Worm (Caenorhabditis elegans) whole organism, L1 larva: ENCODE measurements around the gene C02B8.12.

Experiments used
- C16A3.4 ChIP-seq: fragments of 150-350 bp; optimal IDR thresholded peaks from 2 replicates; lab custom pipeline; 2014; ENCODE audit warnings: missing biosample characterization, missing genetic modification characterization
- C34B4.2 ChIP-seq: sonication (generic microtip); optimal IDR thresholded peaks from 2 replicates; lab custom pipeline; 2017; ENCODE audit warnings: mild to moderate bottlenecking, missing genetic modification characterization, missing compliant biosample characterization
- F16B12.6 ChIP-seq: fragments of 150-350 bp; optimal IDR thresholded peaks from 2 replicates; lab custom pipeline; 2014; ENCODE audit warnings: missing biosample characterization, missing genetic modification characterization
- alr-1 ChIP-seq: fragments of 200-800 bp; sonication (Bioruptor generic); optimal IDR thresholded peaks from 2 replicates; lab custom pipeline; 2018; ENCODE audit warnings: borderline replicate concordance, mild to moderate bottlenecking, missing genetic modification characterization, missing compliant biosample characterization
- aly-2 ChIP-seq: fragments of 150-350 bp; optimal IDR thresholded peaks from 2 replicates; lab custom pipeline; 2014; ENCODE audit warnings: missing biosample characterization, missing genetic modification characterization
- blmp-1 ChIP-seq: fragments of 150-350 bp; optimal IDR thresholded peaks from 2 replicates; lab custom pipeline; 2014; ENCODE audit warnings: missing biosample characterization, missing genetic modification characterization
- ceh-63 ChIP-seq: fragments of 200-800 bp; sonication (Bioruptor generic); optimal IDR thresholded peaks from 2 replicates; lab custom pipeline; 2018; ENCODE audit warnings: mild to moderate bottlenecking, missing genetic modification characterization, missing compliant biosample characterization
- ceh-88 ChIP-seq: fragments of 200-800 bp; sonication (Bioruptor generic); IDR thresholded peaks from 2 replicates; pipeline ENCODE4 v1.3.6; 2022; ENCODE audit warnings: missing genetic modification characterization, missing compliant biosample characterization
- ces-1 ChIP-seq: fragments of 150-350 bp; optimal IDR thresholded peaks from 2 replicates; lab custom pipeline; 2014; ENCODE audit warnings: missing biosample characterization, missing genetic modification reagents, missing genetic modification characterization
- egl-13 ChIP-seq: sonication (generic microtip); optimal IDR thresholded peaks from 2 replicates; lab custom pipeline; 2016; ENCODE audit warnings: missing genotype, missing genetic modification reagents, missing genetic modification characterization, missing compliant biosample characterization
- egl-27 ChIP-seq, 2 experiments: fragments of 150-350 bp in 1 of 2; sonication (generic microtip); optimal IDR thresholded peaks; 3 replicates each; lab custom pipeline; 2017 to 2018; ENCODE audit warnings: missing biosample characterization in 2 of 2, missing genetic modification characterization in 2 of 2, missing genetic modification reagents in 2 of 2
- elt-2 ChIP-seq: sonication (generic microtip); optimal IDR thresholded peaks from 2 replicates; lab custom pipeline; 2016; ENCODE audit warnings: missing genetic modification characterization, mild to moderate bottlenecking, inconsistent platforms, missing compliant biosample characterization, missing genetic modification reagents
- elt-3 ChIP-seq, 6 experiments: fragments of 150-350 bp in 1 of 6; sonication (generic microtip); optimal IDR thresholded peaks; 2 replicates each; lab custom pipeline; 2017 to 2018; ENCODE audit warnings: missing biosample characterization in 6 of 6, missing genetic modification characterization in 6 of 6, inconsistent platforms in 1 of 6
- ets-5 ChIP-seq: fragments of 200-800 bp; sonication (Bioruptor generic); IDR thresholded peaks from 2 replicates; pipeline ENCODE4 v1.3.6; 2022; ENCODE audit warnings: missing genetic modification characterization, missing compliant biosample characterization
- fkh-10 ChIP-seq: sonication (generic microtip); optimal IDR thresholded peaks from 2 replicates; lab custom pipeline; 2017; ENCODE audit warnings: missing biosample characterization, missing genetic modification reagents, missing genetic modification characterization
- fkh-4 ChIP-seq: sonication (generic microtip); optimal IDR thresholded peaks from 2 replicates; lab custom pipeline; 2016; ENCODE audit warnings: missing compliant biosample characterization, missing genetic modification characterization, borderline replicate concordance
- fos-1 ChIP-seq: fragments of 150-350 bp; optimal IDR thresholded peaks from 2 replicates; lab custom pipeline; 2014; ENCODE audit warnings: missing biosample characterization, missing genetic modification characterization
- hlh-17 ChIP-seq: fragments of 200-800 bp; sonication (Bioruptor generic); optimal IDR thresholded peaks from 2 replicates; lab custom pipeline; 2018; ENCODE audit warnings: missing genetic modification characterization, mild to moderate bottlenecking, missing compliant biosample characterization, moderate library complexity, borderline replicate concordance
- hpl-2 ChIP-seq: fragments of 150-350 bp; optimal IDR thresholded peaks from 2 replicates; lab custom pipeline; 2014; ENCODE audit warnings: missing biosample characterization, missing genetic modification reagents, missing genetic modification characterization
- irx-1 ChIP-seq: sonication (generic microtip); optimal IDR thresholded peaks from 2 replicates; lab custom pipeline; 2016; ENCODE audit warnings: missing genetic modification characterization, missing compliant biosample characterization
- jun-1 ChIP-seq: fragments of 150-350 bp; optimal IDR thresholded peaks from 2 replicates; lab custom pipeline; 2014; ENCODE audit warnings: missing biosample characterization, missing genetic modification reagents, missing genetic modification characterization
- lin-14 ChIP-seq: fragments of 200-800 bp; sonication (Bioruptor generic); optimal IDR thresholded peaks from 2 replicates; lab custom pipeline; 2018; ENCODE audit warnings: mild to moderate bottlenecking, missing genetic modification characterization, moderate library complexity, missing compliant biosample characterization
- lin-15B ChIP-seq: fragments of 150-350 bp; sonication (generic microtip); optimal IDR thresholded peaks from 3 replicates; lab custom pipeline; 2014; ENCODE audit warnings: missing biosample characterization, missing genetic modification characterization
- lin-35 ChIP-seq, 2 experiments: fragments of 150-350 bp; optimal IDR thresholded peaks; 2 replicates each; lab custom pipeline; 2014; ENCODE audit warnings: missing biosample characterization in 2 of 2, missing genetic modification characterization in 2 of 2, missing genetic modification reagents in 2 of 2
- lin-39 ChIP-seq: fragments of 150-350 bp; optimal IDR thresholded peaks from 2 replicates; lab custom pipeline; 2014; ENCODE audit warnings: missing biosample characterization, missing genetic modification reagents, missing genetic modification characterization
- lir-3 ChIP-seq: sonication (generic microtip); optimal IDR thresholded peaks from 2 replicates; lab custom pipeline; 2016; ENCODE audit warnings: mild to moderate bottlenecking, missing genetic modification characterization, moderate library complexity, missing compliant biosample characterization; ENCODE audit not compliant: poor library complexity
- lsy-2 ChIP-seq, 2 experiments: fragments of 150-350 bp; optimal IDR thresholded peaks; 2 replicates each; lab custom pipeline; 2014; ENCODE audit warnings: missing biosample characterization in 2 of 2, missing genetic modification characterization in 2 of 2
- mdl-1 ChIP-seq, 2 experiments: fragments of 150-350 bp; optimal IDR thresholded peaks; 2 replicates each; lab custom pipeline; 2014 to 2017; ENCODE audit warnings: missing biosample characterization in 2 of 2, missing genetic modification characterization in 2 of 2, inconsistent platforms in 1 of 2
- mef-2 ChIP-seq: fragments of 150-350 bp; optimal IDR thresholded peaks from 2 replicates; lab custom pipeline; 2014; ENCODE audit warnings: missing biosample characterization, missing genetic modification characterization
- mep-1 ChIP-seq: fragments of 150-350 bp; optimal IDR thresholded peaks from 2 replicates; lab custom pipeline; 2014; ENCODE audit warnings: missing biosample characterization, missing genetic modification characterization
- nhr-11 ChIP-seq: fragments of 150-350 bp; optimal IDR thresholded peaks from 2 replicates; lab custom pipeline; 2014; ENCODE audit warnings: missing biosample characterization, missing genetic modification characterization
- nhr-19 ChIP-seq: fragments of 200-800 bp; sonication (Bioruptor generic); conservative IDR thresholded peaks from 2 replicates; pipeline ENCODE4 v1.3.6; 2022; ENCODE audit warnings: missing genetic modification characterization, missing compliant biosample characterization
- nhr-237 ChIP-seq: fragments of 150-350 bp; optimal IDR thresholded peaks from 2 replicates; lab custom pipeline; 2014; ENCODE audit warnings: missing biosample characterization, missing genetic modification characterization
- nhr-28 ChIP-seq: fragments of 150-350 bp; optimal IDR thresholded peaks from 2 replicates; lab custom pipeline; 2014; ENCODE audit warnings: missing biosample characterization, missing genetic modification characterization
- nhr-71 ChIP-seq: sonication (generic microtip); optimal IDR thresholded peaks from 2 replicates; lab custom pipeline; 2016; ENCODE audit warnings: mild to moderate bottlenecking, missing genetic modification characterization, moderate library complexity, missing compliant biosample characterization
- nhr-76 ChIP-seq: sonication (generic microtip); optimal IDR thresholded peaks from 2 replicates; lab custom pipeline; 2017; ENCODE audit warnings: missing biosample characterization, missing genetic modification characterization
- nhr-77 ChIP-seq: fragments of 150-350 bp; optimal IDR thresholded peaks from 2 replicates; lab custom pipeline; 2014; ENCODE audit warnings: missing biosample characterization, missing genetic modification characterization
- nhr-85 ChIP-seq: sonication (generic microtip); peaks from one replicate; lab custom pipeline; 2016; ENCODE audit warnings: missing genetic modification characterization, inconsistent platforms, missing compliant biosample characterization
- pax-3 ChIP-seq: fragments of 200-800 bp; sonication (Bioruptor generic); optimal IDR thresholded peaks from 2 replicates; lab custom pipeline; 2018; ENCODE audit warnings: mild to moderate bottlenecking, missing genetic modification characterization, moderate library complexity, missing compliant biosample characterization
- pqm-1 ChIP-seq: sonication (generic microtip); optimal IDR thresholded peaks from 3 replicates; lab custom pipeline; 2017; ENCODE audit warnings: missing biosample characterization, missing genetic modification characterization
- rnt-1 ChIP-seq: sonication (generic microtip); optimal IDR thresholded peaks from 2 replicates; lab custom pipeline; 2016; ENCODE audit warnings: mild to moderate bottlenecking, missing genetic modification characterization, moderate library complexity, missing compliant biosample characterization
- skn-1 ChIP-seq: fragments of 150-350 bp; optimal IDR thresholded peaks from 2 replicates; lab custom pipeline; 2014; ENCODE audit warnings: missing biosample characterization, missing genetic modification characterization
- snu-23 ChIP-seq: sonication (generic microtip); optimal IDR thresholded peaks from 2 replicates; lab custom pipeline; 2016; ENCODE audit warnings: missing genetic modification characterization, missing compliant biosample characterization
- sox-4 ChIP-seq: sonication (generic microtip); optimal IDR thresholded peaks from 2 replicates; lab custom pipeline; 2016; ENCODE audit warnings: missing genetic modification characterization, missing compliant biosample characterization
- sup-37 ChIP-seq: fragments of 200-800 bp; sonication (Bioruptor generic); optimal IDR thresholded peaks from 2 replicates; lab custom pipeline; 2018; ENCODE audit warnings: mild to moderate bottlenecking, missing genetic modification characterization, missing compliant biosample characterization
- swsn-7 ChIP-seq: sonication (generic microtip); optimal IDR thresholded peaks from 2 replicates; lab custom pipeline; 2016; ENCODE audit warnings: missing genetic modification characterization, missing compliant biosample characterization
- tbx-2 ChIP-seq: sonication (generic microtip); optimal IDR thresholded peaks from 2 replicates; lab custom pipeline; 2016; ENCODE audit warnings: missing genetic modification characterization, missing compliant biosample characterization
- tlp-1 ChIP-seq: fragments of 150-350 bp; optimal IDR thresholded peaks from 2 replicates; lab custom pipeline; 2014; ENCODE audit warnings: missing biosample characterization, missing genetic modification characterization
- unc-130 ChIP-seq: fragments of 150-350 bp; optimal IDR thresholded peaks from 2 replicates; lab custom pipeline; 2017; ENCODE audit warnings: missing biosample characterization, missing genetic modification characterization, inconsistent platforms
- unc-98 ChIP-seq: fragments of 200-800 bp; sonication (Bioruptor generic); IDR thresholded peaks from 2 replicates; pipeline ENCODE4 v1.3.6; 2022; ENCODE audit warnings: missing genetic modification characterization, missing compliant biosample characterization
- xbp-1 ChIP-seq: sonication (generic microtip); optimal IDR thresholded peaks from 2 replicates; lab custom pipeline; 2016; ENCODE audit warnings: missing genetic modification characterization, missing compliant biosample characterization
- zag-1 ChIP-seq: fragments of 150-350 bp; optimal IDR thresholded peaks from 2 replicates; lab custom pipeline; 2014; ENCODE audit warnings: missing biosample characterization, missing genetic modification characterization
- zip-4 ChIP-seq: fragments of 200-800 bp; sonication (Bioruptor generic); optimal IDR thresholded peaks from 2 replicates; lab custom pipeline; 2018; ENCODE audit warnings: mild to moderate bottlenecking, missing genetic modification characterization, moderate library complexity, missing compliant biosample characterization
- ztf-11 ChIP-seq, 2 experiments: sonication (generic microtip); optimal IDR thresholded peaks; 2 replicates each; lab custom pipeline; 2016 to 2017; ENCODE audit warnings: missing genetic modification characterization in 2 of 2, missing biosample characterization in 1 of 2, missing compliant biosample characterization in 1 of 2

The C02B8.12 gene

DNA sequence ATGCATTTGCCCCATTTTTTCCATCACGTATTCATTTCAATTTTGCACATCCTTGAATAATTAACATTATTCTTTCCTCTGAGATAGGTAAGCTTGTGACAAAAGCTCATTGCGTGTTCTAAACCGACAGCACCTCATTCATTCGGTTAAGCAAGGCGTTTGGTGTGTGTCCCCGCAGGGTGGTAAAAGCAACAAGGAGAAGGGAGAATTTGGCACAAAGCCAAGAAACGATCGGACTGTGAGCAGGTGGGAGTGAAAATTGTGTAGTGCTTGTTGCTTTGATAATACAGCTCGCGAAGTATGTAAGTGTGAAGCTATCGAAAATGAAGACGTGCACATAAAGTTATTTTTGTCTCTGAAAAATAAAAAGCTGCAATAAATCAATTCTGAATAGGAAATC is 34.0 kb upstream of the C02B8.12 start (continued):
- TF ChIP-seq hpl-2 (GFP tag; lab: Kevin White, UChicago) (no peak), lin-15B (tag; lab: Kevin White, UChicago) (no peak), nhr-71 (tag; lab: Kevin White, UChicago) (peak; percentile 40), fkh-10 (GFP tag; lab: Kevin White, UChicago) (no peak), unc-98 (GFP tag; lab: Robert Waterston, UW) (no peak), nhr-76 (tag; lab: Kevin White, UChicago) (no peak), C16A3.4 (no peak), sup-37 (no peak), lsy-2 (tag; optimal IDR thresholded peaks at IDR 0.05; lab: Kevin White, UChicago) (peak in 1 of 2 experiments; percentile 16), mef-2 (tag; lab: Kevin White, UChicago) (no peak), ces-1 (GFP tag; lab: Kevin White, UChicago) (no peak), swsn-7 (peak; percentile 84), snu-23 (GFP tag; lab: Kevin White, UChicago) (peak; percentile 26), nhr-237 (tag; lab: Kevin White, UChicago) (no peak), ztf-11 (tag; optimal IDR thresholded peaks at IDR 0.05; lab: Kevin White, UChicago) (peak in 1 of 2 experiments; percentile 91), elt-2 (tag; lab: Kevin White, UChicago) (no peak), nhr-19 (GFP tag; lab: Robert Waterston, UW) (no peak), nhr-11 (tag; lab: Kevin White, UChicago) (no peak), unc-130 (tag; lab: Kevin White, UChicago) (no peak), egl-27 (tag; optimal IDR thresholded peaks at IDR 0.05; lab: Kevin White, UChicago) (no peak), xbp-1 (tag; lab: Kevin White, UChicago) (peak; percentile 4), jun-1 (tag; lab: Kevin White, UChicago) (no peak), tlp-1 (no peak), fos-1 (no peak), lin-39 (no peak), elt-3 (tag; optimal IDR thresholded peaks at IDR 0.05; lab: Kevin White, UChicago) (no peak), zip-4 (GFP tag; lab: Kevin White, UChicago) (no peak), lir-3 (tag; lab: Kevin White, UChicago) (no peak), fkh-4 (no peak), alr-1 (tag; lab: Kevin White, UChicago) (no peak), aly-2 (tag; lab: Kevin White, UChicago) (no peak), F16B12.6 (tag; lab: Kevin White, UChicago) (no peak), skn-1 (tag; lab: Kevin White, UChicago) (no peak), nhr-85 (tag; lab: Kevin White, UChicago) (no peak), zag-1 (tag; lab: Kevin White, UChicago) (no peak), tbx-2 (tag; lab: Kevin White, UChicago) (peak; percentile 55), blmp-1 (no peak), mep-1 (tag; lab: Kevin White, UChicago) (peak; percentile 23), nhr-28 (no peak), mdl-1 (tag; optimal IDR thresholded peaks at IDR 0.05; lab: Kevin White, UChicago) (no peak), C34B4.2 (tag; lab: Kevin White, UChicago) (no peak), rnt-1 (peak; percentile 61), pqm-1 (tag; lab: Kevin White, UChicago) (no peak), ets-5 (GFP tag; lab: Robert Waterston, UW) (no peak), pax-3 (no peak), irx-1 (tag; lab: Kevin White, UChicago) (no peak), hlh-17 (GFP tag; lab: Kevin White, UChicago) (no peak), sox-4 (tag; lab: Kevin White, UChicago) (no peak), lin-14 (GFP tag; lab: Kevin White, UChicago) (peak; percentile 67), ceh-63 (GFP tag; lab: Kevin White, UChicago) (no peak), egl-13 (tag; lab: Kevin White, UChicago) (no peak), lin-35 (GFP tag; optimal IDR thresholded peaks at IDR 0.05; lab: Kevin White, UChicago) (no peak), ceh-88 (no peak), nhr-77 (no peak)
